Worm (Caenorhabditis elegans) whole organism, young adult: Measurements from ENCODE around the gene cest-2.1.
A peak's percentile ranks its signal among the peaks of the same experiment; 100 is the strongest.

ENCODE experiments used
- B0019.2 ChIP-seq: fragments of 200-800 bp; sonication (Bioruptor generic); conservative IDR thresholded peaks from 2 replicates; pipeline ENCODE4 v1.3.6; 2022; ENCODE audit warnings: missing genetic modification reagents, missing genetic modification characterization, missing compliant biosample characterization
- D2030.7 ChIP-seq: fragments of 200-800 bp; sonication (Bioruptor generic); IDR thresholded peaks from 2 replicates; pipeline ENCODE4 v1.3.6; 2022; ENCODE audit warnings: missing genetic modification reagents, missing genetic modification characterization, missing compliant biosample characterization
- F33H1.4 ChIP-seq: fragments of 200-800 bp; sonication (Bioruptor generic); IDR thresholded peaks from 2 replicates; pipeline ENCODE4 v1.3.6; 2022; ENCODE audit warnings: missing genetic modification reagents, missing genetic modification characterization, missing compliant biosample characterization
- F49E8.2 ChIP-seq: sonication (generic microtip); optimal IDR thresholded peaks from 3 replicates; lab custom pipeline; 2017; ENCODE audit warnings: missing genetic modification characterization, mild to moderate bottlenecking, missing compliant biosample characterization, antibody characterized with exemption, moderate library complexity; ENCODE audit not compliant: insufficient read depth
- K12H6.12 ChIP-seq: fragments of 200-800 bp; sonication (Bioruptor generic); optimal IDR thresholded peaks from 2 replicates; lab custom pipeline; 2018; ENCODE audit warnings: mild to moderate bottlenecking, missing genetic modification characterization, missing compliant biosample characterization
- Y53F4B.3 ChIP-seq: fragments of 200-800 bp; sonication (Bioruptor generic); IDR thresholded peaks from 2 replicates; pipeline ENCODE4 v1.3.6; 2022; ENCODE audit warnings: missing genetic modification reagents, missing genetic modification characterization, missing compliant biosample characterization
- Y53G8AR.9 ChIP-seq: fragments of 200-800 bp; sonication (Bioruptor generic); conservative IDR thresholded peaks from 2 replicates; pipeline ENCODE4 v1.3.6; 2022; ENCODE audit warnings: missing genetic modification reagents, missing genetic modification characterization, missing compliant biosample characterization
- ama-1 ChIP-seq, 3 experiments: fragments of 150-350 bp in 1 of 3; sonication (generic microtip) in 2 of 3; optimal IDR thresholded peaks; 2 replicates each; lab custom pipeline; 2014 to 2018; ENCODE audit warnings: missing biosample characterization in 2 of 3, missing genetic modification characterization in 2 of 3, missing genetic modification reagents in 2 of 3
- aptf-2 ChIP-seq: fragments of 200-800 bp; sonication (Bioruptor generic); conservative IDR thresholded peaks from 2 replicates; pipeline ENCODE4 v1.3.6; 2022; ENCODE audit warnings: missing genetic modification reagents, missing genetic modification characterization, missing compliant biosample characterization
- athp-1 ChIP-seq: sonication (generic microtip); optimal IDR thresholded peaks from 2 replicates; lab custom pipeline; 2017; ENCODE audit warnings: mild to moderate bottlenecking, missing genetic modification characterization, missing compliant biosample characterization
- attf-3 ChIP-seq: fragments of 200-800 bp; sonication (Bioruptor generic); conservative IDR thresholded peaks from 2 replicates; pipeline ENCODE4 v1.3.6; 2022; ENCODE audit warnings: missing genetic modification reagents, missing genetic modification characterization, missing compliant biosample characterization
- attf-6 ChIP-seq: fragments of 200-800 bp; sonication (Bioruptor generic); IDR thresholded peaks from 2 replicates; pipeline ENCODE4 v1.3.6; 2022; ENCODE audit warnings: missing genetic modification reagents, missing genetic modification characterization, missing compliant biosample characterization
- ceh-58 ChIP-seq: fragments of 200-800 bp; sonication (Bioruptor generic); IDR thresholded peaks from 2 replicates; pipeline ENCODE4 v1.3.6; 2022; ENCODE audit warnings: missing genetic modification characterization, missing compliant biosample characterization
- ceh-91 ChIP-seq: fragments of 200-800 bp; sonication (Bioruptor generic); IDR thresholded peaks from 2 replicates; pipeline ENCODE4 v1.3.6; 2022; ENCODE audit warnings: missing genetic modification reagents, missing genetic modification characterization, missing compliant biosample characterization
- die-1 ChIP-seq: sonication (generic microtip); optimal IDR thresholded peaks from 2 replicates; lab custom pipeline; 2016; ENCODE audit warnings: missing genotype, mild to moderate bottlenecking, missing genetic modification characterization, missing compliant biosample characterization
- dpff-1 ChIP-seq: sonication (generic microtip); optimal IDR thresholded peaks from 2 replicates; lab custom pipeline; 2017; ENCODE audit warnings: mild to moderate bottlenecking, missing genetic modification characterization, missing compliant biosample characterization
- dpl-1 ChIP-seq: fragments of 150-350 bp; optimal IDR thresholded peaks from 2 replicates; lab custom pipeline; 2014; ENCODE audit warnings: missing biosample characterization, missing genetic modification reagents, missing genetic modification characterization
- efl-1 ChIP-seq: fragments of 150-350 bp; optimal IDR thresholded peaks from 2 replicates; lab custom pipeline; 2014; ENCODE audit warnings: missing biosample characterization, missing genetic modification reagents, missing genetic modification characterization
- ekl-4 ChIP-seq: fragments of 200-800 bp; sonication (Bioruptor generic); IDR thresholded peaks from 2 replicates; pipeline ENCODE4 v1.3.6; 2022; ENCODE audit warnings: missing genetic modification reagents, missing genetic modification characterization, missing compliant biosample characterization
- fkh-3 ChIP-seq: sonication (generic microtip); optimal IDR thresholded peaks from 2 replicates; lab custom pipeline; 2016; ENCODE audit warnings: mild to moderate bottlenecking, missing genetic modification characterization, missing compliant biosample characterization
- him-1 ChIP-seq: sonication (generic microtip); optimal IDR thresholded peaks from 2 replicates; lab custom pipeline; 2016; ENCODE audit warnings: missing genotype, missing genetic modification reagents, missing genetic modification characterization, missing compliant biosample characterization
- hlh-26 ChIP-seq: fragments of 200-800 bp; sonication (Bioruptor generic); conservative IDR thresholded peaks from 2 replicates; pipeline ENCODE4 v1.3.6; 2022; ENCODE audit warnings: missing genetic modification reagents, missing genetic modification characterization, missing compliant biosample characterization
- lin-35 ChIP-seq, 3 experiments: fragments of 150-350 bp in 2 of 3; sonication (generic microtip) in 1 of 3; optimal IDR thresholded peaks; 2 replicates each; lab custom pipeline; 2014 to 2018; ENCODE audit warnings: missing biosample characterization in 3 of 3, missing genetic modification characterization in 3 of 3, missing genetic modification reagents in 3 of 3
- lin-54 ChIP-seq: fragments of 200-800 bp; sonication (Bioruptor generic); optimal IDR thresholded peaks from 2 replicates; lab custom pipeline; 2018; ENCODE audit warnings: mild to moderate bottlenecking, missing genetic modification characterization, missing compliant biosample characterization
- lsl-1 ChIP-seq: fragments of 200-800 bp; sonication (Bioruptor generic); optimal IDR thresholded peaks from 2 replicates; lab custom pipeline; 2018; ENCODE audit warnings: mild to moderate bottlenecking, missing genetic modification characterization, moderate library complexity, missing compliant biosample characterization
- madf-6 ChIP-seq: fragments of 200-800 bp; sonication (Bioruptor generic); IDR thresholded peaks from 2 replicates; pipeline ENCODE4 v1.3.6; 2022; ENCODE audit warnings: missing genetic modification reagents, missing genetic modification characterization, missing compliant biosample characterization
- madf-8 ChIP-seq: fragments of 200-800 bp; sonication (Bioruptor generic); conservative IDR thresholded peaks from 2 replicates; pipeline ENCODE4 v1.3.6; 2022; ENCODE audit warnings: missing genetic modification reagents, missing genetic modification characterization, missing compliant biosample characterization
- mcd-1 ChIP-seq: fragments of 200-800 bp; sonication (Bioruptor generic); IDR thresholded peaks from 2 replicates; pipeline ENCODE4 v1.3.6; 2022; ENCODE audit warnings: missing genetic modification reagents, missing genetic modification characterization, missing compliant biosample characterization
- nfya-1 ChIP-seq: sonication (generic microtip); optimal IDR thresholded peaks from 2 replicates; lab custom pipeline; 2017; ENCODE audit warnings: antibody characterized with exemption, missing compliant biosample characterization, missing genetic modification characterization, borderline replicate concordance; ENCODE audit not compliant: insufficient read depth
- nhr-179 ChIP-seq: sonication (generic microtip); optimal IDR thresholded peaks from 2 replicates; lab custom pipeline; 2016; ENCODE audit warnings: mild to moderate bottlenecking, missing genetic modification characterization, missing compliant biosample characterization
- pha-4 ChIP-seq: fragments of 150-350 bp; sonication (generic microtip); optimal IDR thresholded peaks from 2 replicates; lab custom pipeline; 2014; ENCODE audit warnings: missing biosample characterization, missing genetic modification reagents, missing genetic modification characterization
- repo-1 ChIP-seq: sonication (generic microtip); optimal IDR thresholded peaks from 2 replicates; lab custom pipeline; 2017; ENCODE audit warnings: mild to moderate bottlenecking, missing genetic modification characterization, missing compliant biosample characterization
- snpc-1.1 ChIP-seq: sonication (generic microtip); optimal IDR thresholded peaks from 2 replicates; lab custom pipeline; 2017; ENCODE audit warnings: missing genetic modification characterization, mild to moderate bottlenecking, missing compliant biosample characterization, antibody characterized with exemption, moderate library complexity, missing genotype, missing genetic modification reagents; ENCODE audit not compliant: insufficient read depth
- snpc-1.3 ChIP-seq: sonication (generic microtip); optimal IDR thresholded peaks from 2 replicates; lab custom pipeline; 2017; ENCODE audit warnings: missing genetic modification characterization, mild to moderate bottlenecking, missing compliant biosample characterization, antibody characterized with exemption, moderate library complexity, missing genotype, missing genetic modification reagents; ENCODE audit not compliant: insufficient read depth
- snpc-3.4 ChIP-seq: sonication (generic microtip); optimal IDR thresholded peaks from 2 replicates; lab custom pipeline; 2017; ENCODE audit warnings: missing genetic modification characterization, mild to moderate bottlenecking, missing compliant biosample characterization, antibody characterized with exemption, moderate library complexity, missing genotype, missing genetic modification reagents
- snpc-4 ChIP-seq, 5 experiments: fragments of 150-350 bp in 1 of 5; sonication (generic microtip) in 4 of 5; optimal IDR thresholded peaks; 2 replicates each; lab custom pipeline; 2014 to 2018; ENCODE audit warnings: missing genetic modification characterization in 5 of 5, missing biosample characterization in 3 of 5, antibody characterized with exemption in 2 of 5, mild to moderate bottlenecking in 2 of 5, missing compliant biosample characterization in 2 of 5, missing genotype in 2 of 5, moderate library complexity in 2 of 5, missing genetic modification reagents in 1 of 5
- somi-1 ChIP-seq: fragments of 200-800 bp; sonication (Bioruptor generic); optimal IDR thresholded peaks from 2 replicates; lab custom pipeline; 2018; ENCODE audit warnings: mild to moderate bottlenecking, missing genetic modification characterization, missing compliant biosample characterization
- sptf-2 ChIP-seq: fragments of 200-800 bp; sonication (Bioruptor generic); optimal IDR thresholded peaks from 2 replicates; lab custom pipeline; 2018; ENCODE audit warnings: mild to moderate bottlenecking, missing genetic modification characterization, missing compliant biosample characterization
- tbx-9 ChIP-seq: sonication (generic microtip); optimal IDR thresholded peaks from 2 replicates; lab custom pipeline; 2016; ENCODE audit warnings: borderline replicate concordance, missing genetic modification characterization, inconsistent platforms, missing compliant biosample characterization
- xnd-1 ChIP-seq: sonication (generic microtip); optimal IDR thresholded peaks from 2 replicates; lab custom pipeline; 2016; ENCODE audit warnings: missing genotype, missing genetic modification reagents, missing genetic modification characterization, missing compliant biosample characterization
- zfh-2 ChIP-seq: fragments of 200-800 bp; sonication (Bioruptor generic); conservative IDR thresholded peaks from 2 replicates; pipeline ENCODE4 v1.3.6; 2022; ENCODE audit warnings: missing genetic modification reagents, missing genetic modification characterization, missing compliant biosample characterization
- zim-3 ChIP-seq: sonication (generic microtip); optimal IDR thresholded peaks from 2 replicates; lab custom pipeline; 2017; ENCODE audit warnings: mild to moderate bottlenecking, missing genetic modification characterization, moderate library complexity, missing compliant biosample characterization
- ztf-22 ChIP-seq: fragments of 200-800 bp; sonication (Bioruptor generic); optimal IDR thresholded peaks from 2 replicates; lab custom pipeline; 2018; ENCODE audit warnings: mild to moderate bottlenecking, missing genetic modification characterization, moderate library complexity, missing compliant biosample characterization
- ztf-28 ChIP-seq: fragments of 200-800 bp; sonication (Bioruptor generic); IDR thresholded peaks from 2 replicates; pipeline ENCODE4 v1.3.6; 2022; ENCODE audit warnings: missing genetic modification reagents, missing genetic modification characterization, missing compliant biosample characterization

Gene cest-2.1

DNA sequence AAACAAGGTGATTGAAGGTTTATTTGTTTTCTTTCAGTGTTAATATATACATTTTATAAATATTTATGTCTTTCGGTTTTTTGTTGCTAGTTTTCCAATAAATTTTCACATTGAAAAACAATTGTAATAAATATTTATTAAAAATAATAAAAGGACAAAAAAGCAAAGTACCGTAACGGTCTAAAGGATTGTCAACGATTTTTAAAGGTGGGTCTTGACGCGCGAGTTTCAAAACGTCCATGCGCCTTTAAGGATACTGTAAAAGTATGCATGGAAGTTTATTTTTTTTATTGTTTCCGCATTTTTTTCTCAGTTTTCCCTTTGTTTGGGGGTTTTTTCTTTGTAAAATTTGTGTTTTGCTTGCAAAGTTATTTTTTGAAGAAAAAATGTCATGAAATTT, 21.6 kb upstream of the cest-2.1 start:
- no peak for TF ChIP-seq somi-1 (GFP tag; lab: Kevin White, UChicago)
- TF ChIP-seq K12H6.12: no peak
- TF ChIP-seq D2030.7 (GFP tag; lab: Robert Waterston, UW): peak; percentile 72
- 0 out of 2 replicates have a peak, but pooled peaks have one; percentile 17 for TF ChIP-seq Y53G8AR.9 (GFP tag; lab: Robert Waterston, UW)
- no peak for TF ChIP-seq sptf-2 (GFP tag; lab: Kevin White, UChicago)
- peak; percentile 96 for TF ChIP-seq lsl-1 (GFP tag; lab: Kevin White, UChicago)
- peak; percentile 95 for TF ChIP-seq F33H1.4 (GFP tag; lab: Robert Waterston, UW)
- no peak for TF ChIP-seq ztf-28 (GFP tag; lab: Robert Waterston, UW)
- TF ChIP-seq ceh-91 (GFP tag; lab: Robert Waterston, UW): peak; percentile 65
- TF ChIP-seq snpc-3.4 (tag; lab: Kevin White, UChicago): peak; percentile 21
- TF ChIP-seq dpff-1: no peak
- TF ChIP-seq fkh-3 (tag; lab: Kevin White, UChicago): no peak
- TF ChIP-seq xnd-1 (tag; lab: Kevin White, UChicago): peak; percentile 93
- 0 out of 2 replicates have a peak, but pooled peaks have one; percentile 21 for TF ChIP-seq ekl-4 (GFP tag; lab: Robert Waterston, UW)
- peak; percentile 38 for TF ChIP-seq lin-54 (GFP tag; lab: Kevin White, UChicago)
- peak; percentile 42 for TF ChIP-seq F49E8.2 (tag; lab: Kevin White, UChicago)
- TF ChIP-seq dpl-1 (GFP tag; lab: Kevin White, UChicago): peak; percentile 18
- peak; percentile 81 for TF ChIP-seq madf-8 (GFP tag; lab: Robert Waterston, UW)
- no peak for TF ChIP-seq pha-4 (tag; lab: Kevin White, UChicago)
- TF ChIP-seq him-1: peak; percentile 69
- no peak for TF ChIP-seq mcd-1
- TF ChIP-seq efl-1: peak; percentile 14
- no peak for TF ChIP-seq aptf-2
- TF ChIP-seq snpc-1.3 (tag; lab: Kevin White, UChicago): peak; percentile 43
- no peak for TF ChIP-seq zfh-2 (GFP tag; lab: Robert Waterston, UW)
- TF ChIP-seq ama-1 (optimal IDR thresholded peaks at IDR 0.05; lab: Kevin White, UChicago): no peak
- peak in 1 of 2 experiments; percentile 11 for TF ChIP-seq ama-1 (GFP tag; optimal IDR thresholded peaks at IDR 0.05; lab: Kevin White, UChicago)
- TF ChIP-seq madf-6 (GFP tag; lab: Robert Waterston, UW): peak; percentile 94
- peak; percentile 3 for TF ChIP-seq athp-1 (tag; lab: Kevin White, UChicago)
- TF ChIP-seq B0019.2 (GFP tag; lab: Robert Waterston, UW): no peak

ce11 chrV:14187104-14187503, 15.8 kb upstream of the cest-2.1 start:
- TF ChIP-seq ztf-22 (GFP tag; lab: Kevin White, UChicago) (no peak), ceh-58 (no peak), zim-3 (no peak), repo-1 (tag; lab: Kevin White, UChicago) (no peak)

- no peak for TF ChIP-seq die-1
- no peak for TF ChIP-seq nfya-1 (tag; lab: Kevin White, UChicago)
- no peak for TF ChIP-seq Y53F4B.3 (GFP tag; lab: Robert Waterston, UW)
- TF ChIP-seq zim-3: no peak
- TF ChIP-seq snpc-1.1 (tag; lab: Kevin White, UChicago): no peak
- TF ChIP-seq hlh-26: no peak
- no peak for TF ChIP-seq attf-3
- no peak for TF ChIP-seq ama-1 (optimal IDR thresholded peaks at IDR 0.05; lab: Kevin White, UChicago)
- no peak for TF ChIP-seq ama-1 (GFP tag; optimal IDR thresholded peaks at IDR 0.05; lab: Kevin White, UChicago)
- no peak for TF ChIP-seq tbx-9 (tag; lab: Kevin White, UChicago)
- no peak for TF ChIP-seq madf-8 (GFP tag; lab: Robert Waterston, UW)
- no peak for TF ChIP-seq nhr-179 (tag; lab: Kevin White, UChicago)
- no peak for TF ChIP-seq snpc-4 (GFP tag; optimal IDR thresholded peaks at IDR 0.05; lab: Kevin White, UChicago)
- peak in 1 of 4 experiments; percentile 45 for TF ChIP-seq snpc-4 (tag; optimal IDR thresholded peaks at IDR 0.05; lab: Kevin White, UChicago)
- TF ChIP-seq Y53G8AR.9 (GFP tag; lab: Robert Waterston, UW): no peak
- TF ChIP-seq lin-54 (GFP tag; lab: Kevin White, UChicago): peak; percentile 10
- TF ChIP-seq lin-35 (GFP tag; optimal IDR thresholded peaks at IDR 0.05; lab: Kevin White, UChicago): peak in 1 of 3 experiments; percentile 36
- TF ChIP-seq attf-6 (GFP tag; lab: Robert Waterston, UW): no peak
These were observed 14.2 kb upstream of the cest-2.1 start, which contains the start of the genes trm-1 and ints-2 for ce11 chrV:14185438-14185837. trm-1 (minus strand) TSS chrV:14185612. ints-2 (plus strand) TSS chrV:14185686.
